Worm (Caenorhabditis elegans) whole organism, L1 larva: Measurements from ENCODE around the gene C17G10.13.

ENCODE experiments used
- C16A3.4 ChIP-seq: fragments of 150-350 bp; optimal IDR thresholded peaks from 2 replicates; lab custom pipeline; 2014; ENCODE audit warnings: missing biosample characterization, missing genetic modification characterization
- ceh-82 ChIP-seq, 3 experiments: fragments of 150-350 bp in 1 of 3; sonication (generic microtip) in 2 of 3; optimal IDR thresholded peaks; 2 replicates each; lab custom pipeline; 2014 to 2017; ENCODE audit warnings: missing biosample characterization in 3 of 3, missing genetic modification characterization in 3 of 3
- ceh-90 ChIP-seq: sonication (generic microtip); optimal IDR thresholded peaks from 2 replicates; lab custom pipeline; 2016; ENCODE audit warnings: missing genetic modification characterization, missing compliant biosample characterization
- fos-1 ChIP-seq: fragments of 150-350 bp; optimal IDR thresholded peaks from 2 replicates; lab custom pipeline; 2014; ENCODE audit warnings: missing biosample characterization, missing genetic modification characterization
- jun-1 ChIP-seq: fragments of 150-350 bp; optimal IDR thresholded peaks from 2 replicates; lab custom pipeline; 2014; ENCODE audit warnings: missing biosample characterization, missing genetic modification reagents, missing genetic modification characterization
- mep-1 ChIP-seq: fragments of 150-350 bp; optimal IDR thresholded peaks from 2 replicates; lab custom pipeline; 2014; ENCODE audit warnings: missing biosample characterization, missing genetic modification characterization
- nhr-11 ChIP-seq: fragments of 150-350 bp; optimal IDR thresholded peaks from 2 replicates; lab custom pipeline; 2014; ENCODE audit warnings: missing biosample characterization, missing genetic modification characterization
- nhr-19 ChIP-seq: fragments of 200-800 bp; sonication (Bioruptor generic); conservative IDR thresholded peaks from 2 replicates; pipeline ENCODE4 v1.3.6; 2022; ENCODE audit warnings: missing genetic modification characterization, missing compliant biosample characterization
- sox-4 ChIP-seq: sonication (generic microtip); optimal IDR thresholded peaks from 2 replicates; lab custom pipeline; 2016; ENCODE audit warnings: missing genetic modification characterization, missing compliant biosample characterization
- unc-86 ChIP-seq: sonication (generic microtip); optimal IDR thresholded peaks from 2 replicates; lab custom pipeline; 2016; ENCODE audit warnings: missing genetic modification characterization, missing compliant biosample characterization

DNA sequence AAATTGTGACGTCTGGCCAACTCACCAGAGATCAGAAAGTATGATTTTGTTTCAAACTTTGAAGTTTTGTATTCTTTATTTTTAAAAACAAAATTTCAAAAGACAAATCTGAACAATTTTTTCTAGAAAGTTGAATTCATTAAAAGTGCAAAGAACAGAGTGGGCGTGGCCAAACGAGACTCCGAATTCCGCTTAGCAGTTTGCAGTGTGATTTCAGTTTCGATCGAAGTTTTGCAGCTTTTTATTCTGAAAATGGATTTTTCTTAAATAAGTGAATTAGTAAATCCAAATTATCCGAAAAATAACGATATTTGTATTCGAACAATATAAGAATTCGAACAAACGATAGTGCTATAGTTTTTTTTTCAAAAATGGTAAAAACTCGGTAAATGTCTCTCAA lies 43.9 kb upstream of the C17G10.13 start:
- TF ChIP-seq mep-1 (tag; lab: Kevin White, UChicago) (no peak), nhr-11 (tag; lab: Kevin White, UChicago) (no peak), nhr-19 (GFP tag; lab: Robert Waterston, UW) (no peak), fos-1 (no peak), jun-1 (no peak), unc-86 (tag; lab: Kevin White, UChicago) (no peak), C16A3.4 (tag; lab: Kevin White, UChicago) (no peak), sox-4 (no peak), ceh-82 (tag; optimal IDR thresholded peaks at IDR 0.05; lab: Kevin White, UChicago) (no peak), ceh-90 (no peak)
